Worm (Caenorhabditis elegans): Measurements from ENCODE around the gene plst-1.
A peak's percentile ranks its signal among the peaks of the same experiment; 100 is the strongest.

The plst-1 gene

DNA sequence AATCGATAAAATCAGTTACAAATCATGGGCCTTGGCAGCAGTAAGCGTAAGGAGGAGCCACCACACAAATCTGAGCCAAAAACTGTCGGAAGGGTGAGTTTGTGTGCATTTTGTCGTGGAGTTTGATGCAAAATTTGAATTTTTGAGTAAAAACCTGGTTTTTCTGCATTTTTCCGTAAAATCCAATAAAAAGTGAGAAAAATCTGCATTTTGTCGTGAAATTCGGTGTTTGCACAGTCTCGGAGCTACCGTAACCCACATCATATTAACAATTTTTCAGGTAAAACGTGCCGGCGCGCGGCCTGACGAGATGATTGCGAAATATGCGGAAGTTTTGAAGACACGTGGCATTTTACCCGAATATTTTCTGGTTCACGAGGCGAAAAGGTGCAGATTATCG is 13.5 kb upstream of the plst-1 start:
- TF ChIP-seq C34F6.9 (tag; optimal IDR thresholded peaks at IDR 0.05) (no peak), gmeb-1 (tag; optimal IDR thresholded peaks at IDR 0.05) (no peak), lsy-2 (tag; optimal IDR thresholded peaks at IDR 0.05) (no peak), sem-4 (tag; optimal IDR thresholded peaks at IDR 0.05) (no peak), lin-39 (tag; optimal IDR thresholded peaks at IDR 0.05) (no peak), nhr-25 (tag; optimal IDR thresholded peaks at IDR 0.05) (no peak)

DNA sequence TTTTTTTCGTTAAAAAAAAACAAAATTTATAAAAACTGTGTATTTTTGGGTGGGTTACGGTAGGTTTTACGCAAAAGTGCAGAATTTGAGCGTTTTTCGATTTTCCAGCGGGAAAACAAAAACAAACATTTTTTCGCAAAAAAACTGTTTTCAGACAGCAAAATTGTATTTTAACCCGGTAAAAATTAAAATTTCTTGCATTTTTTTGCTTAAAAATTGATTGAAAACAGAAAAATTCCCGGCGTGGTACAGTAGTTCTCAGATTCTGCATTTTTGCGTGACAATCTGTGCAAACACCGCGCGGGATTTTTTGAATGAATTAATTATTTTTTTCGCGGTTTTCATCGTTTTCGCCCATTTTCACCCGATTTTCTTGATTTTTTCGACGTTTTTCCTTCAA is 12.4 kb upstream of the plst-1 start:
- TF ChIP-seq ztf-1 (GFP tag; conservative IDR thresholded peaks at IDR 0.05) (no peak), fos-1 (tag; optimal IDR thresholded peaks at IDR 0.05) (no peak), nhr-10 (tag; optimal IDR thresholded peaks at IDR 0.05) (no peak), nhr-25 (tag; optimal IDR thresholded peaks at IDR 0.05) (no peak), lin-39 (tag; optimal IDR thresholded peaks at IDR 0.05) (no peak), blmp-1 (tag; optimal IDR thresholded peaks at IDR 0.05; ENCODE audit: insufficient read depth) (no peak), unc-62 (GFP tag; optimal IDR thresholded peaks at IDR 0.05) (no peak), ztf-4 (tag; optimal IDR thresholded peaks at IDR 0.05) (no peak), nhr-21 (tag; optimal IDR thresholded peaks at IDR 0.05) (no peak), gmeb-1 (tag; optimal IDR thresholded peaks at IDR 0.05) (no peak)

DNA sequence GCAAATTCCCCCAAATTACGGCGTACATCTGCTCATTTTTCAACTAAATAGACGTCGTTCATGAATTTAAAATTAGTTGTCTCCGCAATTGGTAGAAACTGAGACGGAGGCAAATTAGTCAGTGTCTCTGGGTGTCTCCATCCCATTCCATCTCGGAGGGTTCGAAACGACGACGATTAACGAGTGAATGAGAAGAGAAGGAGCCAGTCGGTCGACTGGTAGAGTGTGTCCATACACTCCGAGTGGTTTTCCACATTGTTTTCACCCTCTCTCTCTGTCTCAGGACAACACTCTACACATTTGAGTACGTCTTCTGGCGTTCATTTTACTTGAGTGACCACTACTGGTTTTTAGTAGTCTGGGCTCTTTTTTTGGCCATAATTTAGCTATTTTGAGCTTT is 10.5 kb upstream of the plst-1 start:
- no peak for TF ChIP-seq nhr-25 (tag; optimal IDR thresholded peaks at IDR 0.05)
- peak; percentile 10 for TF ChIP-seq nhr-129 (tag; optimal IDR thresholded peaks at IDR 0.05)
- peak; percentile 44 for TF ChIP-seq unc-55 (GFP tag; optimal IDR thresholded peaks at IDR 0.05)

DNA sequence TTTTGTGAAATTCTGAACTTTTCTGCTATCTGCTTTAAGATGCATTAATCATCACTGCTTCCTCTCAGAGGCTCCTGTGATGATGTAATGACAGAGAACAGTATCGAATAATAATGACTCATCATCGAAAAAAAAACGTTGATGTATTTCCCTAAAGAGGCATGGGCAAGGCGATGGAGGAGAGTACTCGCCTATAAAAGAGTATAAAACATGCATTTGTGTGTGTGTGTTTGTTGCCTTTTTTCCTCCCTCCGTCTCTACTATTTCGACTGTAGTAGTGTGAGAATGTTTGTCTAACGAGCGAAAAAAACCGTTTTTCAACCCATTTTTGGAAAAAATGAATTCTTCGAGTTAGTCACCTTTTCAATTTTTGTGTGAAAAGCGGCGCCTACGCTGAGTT is 4.5 kb upstream of the plst-1 start:
- TF ChIP-seq fos-1 (tag; optimal IDR thresholded peaks at IDR 0.05) (peak; percentile 74), aly-2 (tag; optimal IDR thresholded peaks at IDR 0.05) (no peak)

DNA sequence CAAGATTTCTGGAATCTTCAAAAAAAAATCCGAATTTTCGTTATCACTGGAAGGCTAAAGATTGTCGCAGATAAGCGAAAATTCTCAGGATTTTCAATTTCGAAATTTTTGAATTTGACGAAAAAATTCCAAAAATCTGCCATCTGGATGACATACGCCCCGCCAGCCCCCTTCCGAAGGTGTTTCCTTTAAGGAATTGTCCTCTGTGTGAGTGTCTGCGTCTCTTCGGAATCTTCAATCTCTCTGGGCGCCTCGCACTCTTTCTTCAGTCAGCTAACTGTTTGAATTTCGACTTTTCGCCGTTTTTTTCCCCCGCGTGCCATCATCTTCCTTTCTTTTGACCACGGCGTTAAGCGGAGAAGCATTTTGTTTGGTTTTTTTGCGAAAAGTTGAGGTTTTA is 2.9 kb upstream of the plst-1 start:
- TF ChIP-seq dmd-4 (tag; optimal IDR thresholded peaks at IDR 0.05): no peak
- TF ChIP-seq ztf-11 (tag; optimal IDR thresholded peaks at IDR 0.05): no peak
- TF ChIP-seq egl-27 (tag; optimal IDR thresholded peaks at IDR 0.05): no peak
- no peak for TF ChIP-seq R02D3.7 (tag; optimal IDR thresholded peaks at IDR 0.05)
- no peak for TF ChIP-seq nhr-237 (tag; optimal IDR thresholded peaks at IDR 0.05)
- TF ChIP-seq mab-5 (tag; optimal IDR thresholded peaks at IDR 0.05): no peak
- TF ChIP-seq snpc-4 (tag; optimal IDR thresholded peaks at IDR 0.05): no peak

DNA sequence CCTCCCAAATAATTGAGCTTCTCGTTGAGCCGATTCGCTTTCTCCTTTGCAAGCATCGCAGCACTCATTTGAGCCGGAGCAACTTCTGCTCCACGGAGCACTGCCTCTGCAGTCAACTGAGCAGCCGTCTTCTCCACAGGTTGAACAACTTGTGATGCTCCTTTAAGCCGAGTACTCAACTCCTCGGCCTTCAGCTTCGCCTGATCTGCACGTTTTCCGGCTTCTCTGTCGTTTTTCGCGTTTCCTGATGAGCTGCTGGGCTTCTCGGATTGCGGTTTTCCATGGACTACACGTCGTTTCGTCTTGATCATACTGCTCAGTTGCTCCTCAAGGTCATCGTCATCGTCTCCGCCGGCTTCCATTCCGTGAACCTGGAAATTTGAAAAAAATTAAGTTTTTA is 9.6 kb downstream of the plst-1 start:
- TF ChIP-seq unc-62 (GFP tag; optimal IDR thresholded peaks at IDR 0.05) (no peak), ceh-82 (tag; optimal IDR thresholded peaks at IDR 0.05) (no peak), lin-39 (tag; optimal IDR thresholded peaks at IDR 0.05) (no peak), nhr-237 (tag; optimal IDR thresholded peaks at IDR 0.05) (no peak), nhr-21 (tag; optimal IDR thresholded peaks at IDR 0.05) (no peak), lin-13 (GFP tag; optimal IDR thresholded peaks at IDR 0.05) (no peak), nhr-25 (tag; optimal IDR thresholded peaks at IDR 0.05) (no peak), ztf-4 (tag; optimal IDR thresholded peaks at IDR 0.05) (no peak), gmeb-1 (tag; optimal IDR thresholded peaks at IDR 0.05) (no peak)

DNA sequence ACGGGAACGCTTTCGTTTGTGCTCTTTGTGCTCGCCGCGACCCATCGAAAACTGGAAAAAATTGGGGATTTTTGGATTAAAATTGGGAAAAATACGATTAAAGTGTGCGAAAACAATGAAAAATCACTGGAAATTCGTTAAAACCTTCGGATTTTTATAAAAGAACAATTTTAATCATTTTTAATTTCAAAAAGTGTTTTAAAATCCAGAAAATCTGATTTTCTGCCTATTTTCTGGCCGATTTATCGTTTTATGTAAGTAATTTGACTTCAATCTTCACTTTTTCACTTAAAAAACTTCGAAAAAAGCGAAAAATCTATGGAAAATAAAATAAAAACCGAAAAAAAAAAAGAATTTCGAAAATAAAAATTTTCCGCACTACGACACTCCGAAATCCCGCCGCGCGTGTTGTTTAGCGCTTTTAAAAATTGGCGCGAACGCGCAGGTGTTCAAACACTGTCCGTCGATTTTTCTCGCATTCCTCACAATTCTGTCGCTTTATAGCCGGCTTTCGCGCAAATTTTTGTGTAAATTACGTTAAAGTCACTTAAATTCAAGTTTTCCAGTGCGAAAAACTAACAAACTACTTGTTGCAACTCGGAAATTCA is 20.3 kb downstream of the plst-1 start, which contains the start of the genes ddx-46 and F53H1.4:
TSS of gene ddx-46 (minus strand) at position 51 of the 608 bp plus-strand sequence.
TSS of gene F53H1.4 (plus strand) at position 567 of the 608 bp plus-strand sequence.
- TF ChIP-seq crh-2 (tag; optimal IDR thresholded peaks at IDR 0.05) (no peak), ztf-4 (tag; optimal IDR thresholded peaks at IDR 0.05) (no peak), nhr-77 (tag; optimal IDR thresholded peaks at IDR 0.05) (no peak), ama-1 (optimal IDR thresholded peaks at IDR 0.05) (no peak), nhr-25 (tag; optimal IDR thresholded peaks at IDR 0.05) (peak; percentile 28), lin-13 (GFP tag; optimal IDR thresholded peaks at IDR 0.05) (peak; percentile 9), C34F6.9 (tag; optimal IDR thresholded peaks at IDR 0.05) (peak; percentile 17), mbf-1 (tag; optimal IDR thresholded peaks at IDR 0.05) (no peak), blmp-1 (tag; optimal IDR thresholded peaks at IDR 0.05; ENCODE audit: insufficient read depth) (no peak), nhr-21 (tag; optimal IDR thresholded peaks at IDR 0.05) (no peak), nhr-11 (tag; optimal IDR thresholded peaks at IDR 0.05) (no peak), gmeb-1 (tag; optimal IDR thresholded peaks at IDR 0.05) (peak; percentile 88), egl-27 (tag; optimal IDR thresholded peaks at IDR 0.05) (peak; percentile 0), nhr-23 (tag; optimal IDR thresholded peaks at IDR 0.05) (no peak), lsy-2 (tag; optimal IDR thresholded peaks at IDR 0.05) (peak; percentile 31 to 62), mdl-1 (tag; optimal IDR thresholded peaks at IDR 0.05) (no peak), Y55F3AM.14 (GFP tag; optimal IDR thresholded peaks at IDR 0.05) (no peak), elt-3 (tag; optimal IDR thresholded peaks at IDR 0.05) (no peak), peb-1 (tag; optimal IDR thresholded peaks at IDR 0.05) (no peak), sma-9 (GFP tag; optimal IDR thresholded peaks at IDR 0.05) (no peak), sma-9 (tag; optimal IDR thresholded peaks at IDR 0.05) (no peak), sma-3 (GFP tag; optimal IDR thresholded peaks at IDR 0.05) (peak; percentile 4), sem-4 (tag; optimal IDR thresholded peaks at IDR 0.05) (no peak), nhr-129 (tag; optimal IDR thresholded peaks at IDR 0.05) (peak; percentile 18), ceh-16 (tag; optimal IDR thresholded peaks at IDR 0.05) (no peak), ztf-11 (tag; optimal IDR thresholded peaks at IDR 0.05) (no peak), aly-2 (tag; optimal IDR thresholded peaks at IDR 0.05) (no peak), snpc-4 (tag; optimal IDR thresholded peaks at IDR 0.05) (no peak)
